Worm (Caenorhabditis elegans): ENCODE data around the gene nas-31.

Gene nas-31

DNA sequence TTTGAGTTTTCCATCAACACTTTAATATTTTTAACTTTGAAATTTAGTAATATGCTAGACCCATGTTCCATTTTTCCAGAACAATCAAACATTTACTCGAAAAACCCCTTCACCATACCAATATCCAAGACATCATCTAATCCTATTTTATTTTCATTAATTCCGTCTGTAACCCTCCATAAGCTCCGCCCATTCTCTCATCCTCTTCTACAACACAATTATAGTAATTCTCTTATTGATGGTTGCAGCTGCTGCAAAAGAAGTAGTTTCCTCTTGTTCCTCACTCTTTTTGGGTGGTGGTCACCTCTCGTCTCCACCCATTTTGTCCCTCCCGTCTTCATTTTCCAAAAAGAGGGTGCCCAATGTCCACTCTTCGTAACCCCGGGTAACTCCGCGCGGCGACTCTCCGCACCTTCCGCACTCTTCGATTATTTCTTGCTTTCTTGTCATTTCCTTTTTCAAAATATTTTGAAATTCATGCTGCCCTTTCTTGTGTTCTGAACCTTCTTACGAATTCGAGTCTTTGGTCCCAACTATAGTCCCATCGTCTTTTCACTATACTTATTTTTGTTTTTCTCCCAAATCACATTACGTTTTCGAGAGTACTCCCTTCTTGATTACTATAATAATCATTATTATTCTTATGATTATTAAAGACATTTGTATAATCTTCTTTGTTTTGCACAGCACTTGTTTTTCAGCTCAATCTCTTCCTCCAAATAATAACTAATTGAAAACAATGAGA is 41.3 kb downstream of the nas-31 start, which contains the start of gene F32D8.1:
TSS of gene F32D8.1 (plus strand) at position 695 of the 745 bp plus-strand sequence.
- no peak for TF ChIP-seq mdl-1 (tag; optimal IDR thresholded peaks at IDR 0.05)
- no peak for TF ChIP-seq blmp-1 (tag; optimal IDR thresholded peaks at IDR 0.05; ENCODE audit: insufficient read depth)
- no peak for TF ChIP-seq nhr-11 (tag; optimal IDR thresholded peaks at IDR 0.05)
- no peak for TF ChIP-seq skn-1 (tag; optimal IDR thresholded peaks at IDR 0.05)
- TF ChIP-seq elt-1 (tag; optimal IDR thresholded peaks at IDR 0.05) = no peak
- no peak for TF ChIP-seq gmeb-1 (tag; optimal IDR thresholded peaks at IDR 0.05)

DNA sequence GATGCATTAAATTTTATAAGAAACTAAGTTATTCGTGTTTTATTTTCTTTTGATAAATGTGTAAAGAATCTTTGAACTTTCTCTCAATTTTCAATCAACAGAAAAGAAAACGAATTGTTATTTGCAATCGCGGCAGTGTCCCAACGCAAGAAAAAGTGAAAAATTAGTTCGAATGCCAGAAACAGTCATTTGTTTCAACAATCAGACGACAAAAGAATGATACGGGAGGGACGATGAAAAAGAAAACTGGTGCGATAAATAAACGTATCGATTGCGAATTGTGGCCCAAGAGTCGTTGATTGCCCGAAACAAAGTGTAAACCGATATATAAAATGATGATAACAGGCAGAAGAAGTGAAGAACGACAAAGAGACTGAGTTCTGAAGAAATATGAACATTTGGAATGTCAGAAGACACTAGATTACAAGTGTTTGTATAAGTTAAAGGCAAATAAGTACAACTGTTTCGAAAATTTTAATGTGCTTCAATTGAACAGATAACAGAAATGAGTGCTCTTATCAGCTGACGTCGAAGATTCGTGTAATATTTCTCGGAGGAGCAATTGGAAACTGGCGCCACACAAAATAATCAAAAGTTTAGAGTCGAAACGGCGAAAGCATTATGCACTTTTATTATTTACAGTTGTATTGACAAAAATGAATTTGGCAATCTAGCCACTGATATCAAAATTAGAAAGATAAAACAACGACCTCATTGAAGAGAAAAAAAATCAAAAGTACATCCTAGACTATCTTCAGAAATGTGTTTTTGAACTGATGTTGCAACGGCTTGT is 43.6 kb downstream of the nas-31 start:
- TF ChIP-seq ztf-4 (tag; optimal IDR thresholded peaks at IDR 0.05) (no peak), unc-39 (tag; optimal IDR thresholded peaks at IDR 0.05) (no peak), nhr-77 (tag; optimal IDR thresholded peaks at IDR 0.05) (no peak), sma-3 (GFP tag; optimal IDR thresholded peaks at IDR 0.05) (peak; percentile 12), nhr-12 (tag; optimal IDR thresholded peaks at IDR 0.05) (no peak), lsy-2 (tag; optimal IDR thresholded peaks at IDR 0.05) (peak in 1 of 2 experiments; percentile 7), nhr-10 (tag; optimal IDR thresholded peaks at IDR 0.05) (no peak), nhr-237 (tag; optimal IDR thresholded peaks at IDR 0.05) (no peak), skn-1 (tag; optimal IDR thresholded peaks at IDR 0.05) (no peak), C34F6.9 (tag; optimal IDR thresholded peaks at IDR 0.05) (peak; percentile 1), egl-27 (tag; optimal IDR thresholded peaks at IDR 0.05) (no peak), dmd-4 (tag; optimal IDR thresholded peaks at IDR 0.05) (no peak), ZK546.5 (tag; optimal IDR thresholded peaks at IDR 0.05) (no peak), Y55F3AM.14 (GFP tag; optimal IDR thresholded peaks at IDR 0.05) (no peak), nhr-129 (tag; optimal IDR thresholded peaks at IDR 0.05) (peak; percentile 13), ceh-16 (tag; optimal IDR thresholded peaks at IDR 0.05) (no peak), ztf-1 (GFP tag; conservative IDR thresholded peaks at IDR 0.05) (no peak), nhr-23 (tag; optimal IDR thresholded peaks at IDR 0.05) (no peak), unc-55 (GFP tag; optimal IDR thresholded peaks at IDR 0.05) (no peak), elt-1 (tag; optimal IDR thresholded peaks at IDR 0.05) (no peak), ama-1 (optimal IDR thresholded peaks at IDR 0.05) (no peak), nhr-21 (tag; optimal IDR thresholded peaks at IDR 0.05) (peak; percentile 9), snpc-4 (tag; optimal IDR thresholded peaks at IDR 0.05) (no peak), ceh-82 (tag; optimal IDR thresholded peaks at IDR 0.05) (no peak), nhr-6 (tag; optimal IDR thresholded peaks at IDR 0.05) (no peak), aly-2 (tag; optimal IDR thresholded peaks at IDR 0.05) (no peak), crh-2 (tag; optimal IDR thresholded peaks at IDR 0.05) (no peak), alr-1 (tag; optimal IDR thresholded peaks at IDR 0.05) (no peak), ztf-11 (tag; optimal IDR thresholded peaks at IDR 0.05) (no peak), gmeb-1 (tag; optimal IDR thresholded peaks at IDR 0.05) (peak; percentile 19), fos-1 (tag; optimal IDR thresholded peaks at IDR 0.05) (peak; percentile 86), mdl-1 (tag; optimal IDR thresholded peaks at IDR 0.05) (no peak), lin-39 (tag; optimal IDR thresholded peaks at IDR 0.05) (no peak), peb-1 (tag; optimal IDR thresholded peaks at IDR 0.05) (no peak), nhr-25 (tag; optimal IDR thresholded peaks at IDR 0.05) (no peak), mab-5 (tag; optimal IDR thresholded peaks at IDR 0.05) (no peak), sem-4 (tag; optimal IDR thresholded peaks at IDR 0.05) (no peak), F13H6.1 (tag; optimal IDR thresholded peaks at IDR 0.05) (peak; percentile 6), sma-9 (GFP tag; optimal IDR thresholded peaks at IDR 0.05) (peak; percentile 71), sma-9 (tag; optimal IDR thresholded peaks at IDR 0.05) (no peak), elt-3 (tag; optimal IDR thresholded peaks at IDR 0.05) (no peak), R02D3.7 (tag; optimal IDR thresholded peaks at IDR 0.05) (no peak), lin-11 (tag; optimal IDR thresholded peaks at IDR 0.05) (no peak), zag-1 (tag; optimal IDR thresholded peaks at IDR 0.05) (no peak), mbf-1 (tag; optimal IDR thresholded peaks at IDR 0.05) (no peak), unc-62 (GFP tag; optimal IDR thresholded peaks at IDR 0.05) (no peak), blmp-1 (tag; optimal IDR thresholded peaks at IDR 0.05; ENCODE audit: insufficient read depth) (peak; percentile 42), nhr-11 (tag; optimal IDR thresholded peaks at IDR 0.05) (no peak), lin-13 (GFP tag; optimal IDR thresholded peaks at IDR 0.05) (no peak)

Data from whole organism, L2 larva.